Worm (Caenorhabditis elegans) whole organism, young adult: Measurements from ENCODE around the gene F56C3.10.
A peak's percentile ranks its signal among the peaks of the same experiment; 100 is the strongest.

Experiments used
- B0035.1 ChIP-seq: sonication (generic microtip); optimal IDR thresholded peaks from 2 replicates; lab custom pipeline; 2016; ENCODE audit warnings: missing genetic modification characterization, mild to moderate bottlenecking, missing compliant biosample characterization, missing genotype, missing genetic modification reagents
- B0336.3 ChIP-seq: fragments of 200-800 bp; sonication (Bioruptor generic); IDR thresholded peaks from 2 replicates; pipeline ENCODE4 v1.3.6; 2022; ENCODE audit warnings: missing genetic modification characterization, missing compliant biosample characterization
- C06A6.2 ChIP-seq: fragments of 200-800 bp; sonication (Bioruptor generic); conservative IDR thresholded peaks from 2 replicates; pipeline ENCODE4 v1.3.6; 2022; ENCODE audit warnings: missing genetic modification characterization, missing compliant biosample characterization
- F37B4.10 ChIP-seq: fragments of 200-800 bp; sonication (Bioruptor generic); IDR thresholded peaks from 2 replicates; pipeline ENCODE4 v1.3.6; 2022; ENCODE audit warnings: missing genetic modification characterization, missing compliant biosample characterization
- F39B2.1 ChIP-seq: fragments of 200-800 bp; sonication (Bioruptor generic); IDR thresholded peaks from 2 replicates; pipeline ENCODE4 v1.3.6; 2022; ENCODE audit warnings: missing genetic modification reagents, missing genetic modification characterization, missing compliant biosample characterization
- K11D2.4 ChIP-seq: fragments of 200-800 bp; sonication (Bioruptor generic); IDR thresholded peaks from 2 replicates; pipeline ENCODE4 v1.3.6; 2022; ENCODE audit warnings: missing genetic modification reagents, missing genetic modification characterization, missing compliant biosample characterization
- T07F8.4 ChIP-seq: sonication (generic microtip); optimal IDR thresholded peaks from 2 replicates; lab custom pipeline; 2016; ENCODE audit warnings: mild to moderate bottlenecking, missing genetic modification characterization, moderate library complexity, missing compliant biosample characterization
- Y56A3A.18 ChIP-seq: fragments of 200-800 bp; sonication (Bioruptor generic); IDR thresholded peaks from 2 replicates; pipeline ENCODE4 v1.3.6; 2022; ENCODE audit warnings: missing genetic modification reagents, missing genetic modification characterization, missing compliant biosample characterization
- Y95B8A.8 ChIP-seq: fragments of 200-800 bp; sonication (Bioruptor generic); IDR thresholded peaks from 2 replicates; pipeline ENCODE4 v1.3.6; 2022; ENCODE audit warnings: missing genetic modification reagents, missing genetic modification characterization, missing compliant biosample characterization
- atf-7 ChIP-seq: sonication (generic microtip); optimal IDR thresholded peaks from 2 replicates; lab custom pipeline; 2017; ENCODE audit warnings: mild to moderate bottlenecking, missing genetic modification characterization, missing compliant biosample characterization
- bed-2 ChIP-seq: fragments of 200-800 bp; sonication (Bioruptor generic); IDR thresholded peaks from 2 replicates; pipeline ENCODE4 v1.3.6; 2022; ENCODE audit warnings: missing genetic modification reagents, missing genetic modification characterization, missing compliant biosample characterization
- cebp-1 ChIP-seq, 2 experiments: fragments of 200-800 bp in 1 of 2; sonication (Bioruptor generic) in 1 of 2; sonication (generic microtip) in 1 of 2; IDR thresholded peaks in 1 of 2; optimal IDR thresholded peaks in 1 of 2; 2 replicates each; pipeline versions ENCODE4 v1.3.6 to Lab custom; 2017 to 2022; ENCODE audit warnings: missing compliant biosample characterization in 2 of 2, missing genetic modification characterization in 2 of 2, mild to moderate bottlenecking in 1 of 2, missing genetic modification reagents in 1 of 2, moderate library complexity in 1 of 2
- ceh-100 ChIP-seq: fragments of 200-800 bp; sonication (Bioruptor generic); IDR thresholded peaks from 2 replicates; pipeline ENCODE4 v1.3.6; 2022; ENCODE audit warnings: missing genetic modification reagents, missing genetic modification characterization, missing compliant biosample characterization
- ceh-58 ChIP-seq: fragments of 200-800 bp; sonication (Bioruptor generic); IDR thresholded peaks from 2 replicates; pipeline ENCODE4 v1.3.6; 2022; ENCODE audit warnings: missing genetic modification characterization, missing compliant biosample characterization
- die-1 ChIP-seq: sonication (generic microtip); optimal IDR thresholded peaks from 2 replicates; lab custom pipeline; 2016; ENCODE audit warnings: missing genotype, mild to moderate bottlenecking, missing genetic modification characterization, missing compliant biosample characterization
- dox-1 ChIP-seq: fragments of 200-800 bp; sonication (Bioruptor generic); IDR thresholded peaks from 2 replicates; pipeline ENCODE4 v1.3.6; 2022; ENCODE audit warnings: missing genetic modification reagents, missing genetic modification characterization, missing compliant biosample characterization
- egl-44 ChIP-seq: fragments of 200-800 bp; sonication (Bioruptor generic); IDR thresholded peaks from 2 replicates; pipeline ENCODE4 v1.3.6; 2022; ENCODE audit warnings: missing genetic modification reagents, missing genetic modification characterization, missing compliant biosample characterization
- fkh-3 ChIP-seq: sonication (generic microtip); optimal IDR thresholded peaks from 2 replicates; lab custom pipeline; 2016; ENCODE audit warnings: mild to moderate bottlenecking, missing genetic modification characterization, missing compliant biosample characterization
- hlh-12 ChIP-seq: sonication (generic microtip); optimal IDR thresholded peaks from 2 replicates; lab custom pipeline; 2016; ENCODE audit warnings: missing genetic modification characterization, missing compliant biosample characterization
- hlh-26 ChIP-seq: fragments of 200-800 bp; sonication (Bioruptor generic); conservative IDR thresholded peaks from 2 replicates; pipeline ENCODE4 v1.3.6; 2022; ENCODE audit warnings: missing genetic modification reagents, missing genetic modification characterization, missing compliant biosample characterization
- hmg-1.2 ChIP-seq: fragments of 200-800 bp; sonication (Bioruptor generic); IDR thresholded peaks from 2 replicates; pipeline ENCODE4 v1.3.6; 2022; ENCODE audit warnings: missing genetic modification reagents, missing genetic modification characterization, missing compliant biosample characterization
- hmg-20 ChIP-seq: fragments of 200-800 bp; sonication (Bioruptor generic); IDR thresholded peaks from 2 replicates; pipeline ENCODE4 v1.3.6; 2022; ENCODE audit warnings: missing genetic modification reagents, missing genetic modification characterization, missing compliant biosample characterization
- lin-35 ChIP-seq, 3 experiments: fragments of 150-350 bp in 2 of 3; sonication (generic microtip) in 1 of 3; optimal IDR thresholded peaks; 2 replicates each; lab custom pipeline; 2014 to 2018; ENCODE audit warnings: missing biosample characterization in 3 of 3, missing genetic modification characterization in 3 of 3, missing genetic modification reagents in 3 of 3
- mcd-1 ChIP-seq: fragments of 200-800 bp; sonication (Bioruptor generic); IDR thresholded peaks from 2 replicates; pipeline ENCODE4 v1.3.6; 2022; ENCODE audit warnings: missing genetic modification reagents, missing genetic modification characterization, missing compliant biosample characterization
- mel-28 ChIP-seq: sonication (generic microtip); optimal IDR thresholded peaks from 2 replicates; lab custom pipeline; 2016; ENCODE audit warnings: borderline replicate concordance, mild to moderate bottlenecking, missing genetic modification characterization, missing compliant biosample characterization
- nfyb-1 ChIP-seq: fragments of 200-800 bp; sonication (Bioruptor generic); IDR thresholded peaks from 2 replicates; pipeline ENCODE4 v1.3.6; 2022; ENCODE audit warnings: missing genetic modification reagents, missing genetic modification characterization, missing compliant biosample characterization
- nhr-179 ChIP-seq: sonication (generic microtip); optimal IDR thresholded peaks from 2 replicates; lab custom pipeline; 2016; ENCODE audit warnings: mild to moderate bottlenecking, missing genetic modification characterization, missing compliant biosample characterization
- nhr-80 ChIP-seq: sonication (generic microtip); optimal IDR thresholded peaks from 2 replicates; lab custom pipeline; 2016; ENCODE audit warnings: missing genetic modification characterization, missing compliant biosample characterization
- nhr-90 ChIP-seq: sonication (generic microtip); optimal IDR thresholded peaks from 2 replicates; lab custom pipeline; 2016; ENCODE audit warnings: missing genotype, mild to moderate bottlenecking, missing genetic modification characterization, missing compliant biosample characterization
- pha-4 ChIP-seq: fragments of 150-350 bp; sonication (generic microtip); optimal IDR thresholded peaks from 2 replicates; lab custom pipeline; 2014; ENCODE audit warnings: missing biosample characterization, missing genetic modification reagents, missing genetic modification characterization
- rcor-1 ChIP-seq: fragments of 200-800 bp; sonication (Bioruptor generic); IDR thresholded peaks from 2 replicates; pipeline ENCODE4 v1.3.6; 2022; ENCODE audit warnings: missing genetic modification reagents, missing genetic modification characterization, missing compliant biosample characterization
- rpc-1 ChIP-seq, 2 experiments: fragments of 150-350 bp in 1 of 2; sonication (generic microtip) in 1 of 2; optimal IDR thresholded peaks; 2 replicates each; lab custom pipeline; 2014 to 2018; ENCODE audit warnings: missing biosample characterization in 1 of 2, missing genetic modification characterization in 1 of 2, missing genetic modification reagents in 1 of 2, missing genotype in 1 of 2
- sdz-38 ChIP-seq: sonication (generic microtip); optimal IDR thresholded peaks from 2 replicates; lab custom pipeline; 2016; ENCODE audit warnings: missing genotype, missing genetic modification characterization, missing compliant biosample characterization
- snpc-3.4 ChIP-seq: sonication (generic microtip); optimal IDR thresholded peaks from 2 replicates; lab custom pipeline; 2017; ENCODE audit warnings: missing genetic modification characterization, mild to moderate bottlenecking, missing compliant biosample characterization, antibody characterized with exemption, moderate library complexity, missing genotype, missing genetic modification reagents
- snpc-4 ChIP-seq, 5 experiments: fragments of 150-350 bp in 1 of 5; sonication (generic microtip) in 4 of 5; optimal IDR thresholded peaks; 2 replicates each; lab custom pipeline; 2014 to 2018; ENCODE audit warnings: missing genetic modification characterization in 5 of 5, missing biosample characterization in 3 of 5, antibody characterized with exemption in 2 of 5, mild to moderate bottlenecking in 2 of 5, missing compliant biosample characterization in 2 of 5, missing genotype in 2 of 5, moderate library complexity in 2 of 5, missing genetic modification reagents in 1 of 5
- somi-1 ChIP-seq: fragments of 200-800 bp; sonication (Bioruptor generic); optimal IDR thresholded peaks from 2 replicates; lab custom pipeline; 2018; ENCODE audit warnings: mild to moderate bottlenecking, missing genetic modification characterization, missing compliant biosample characterization
- ztf-22 ChIP-seq: fragments of 200-800 bp; sonication (Bioruptor generic); optimal IDR thresholded peaks from 2 replicates; lab custom pipeline; 2018; ENCODE audit warnings: mild to moderate bottlenecking, missing genetic modification characterization, moderate library complexity, missing compliant biosample characterization
- ztf-3 ChIP-seq: fragments of 200-800 bp; sonication (Bioruptor generic); optimal IDR thresholded peaks from 2 replicates; lab custom pipeline; 2018; ENCODE audit warnings: mild to moderate bottlenecking, missing genetic modification characterization, missing compliant biosample characterization

The F56C3.10 gene

DNA sequence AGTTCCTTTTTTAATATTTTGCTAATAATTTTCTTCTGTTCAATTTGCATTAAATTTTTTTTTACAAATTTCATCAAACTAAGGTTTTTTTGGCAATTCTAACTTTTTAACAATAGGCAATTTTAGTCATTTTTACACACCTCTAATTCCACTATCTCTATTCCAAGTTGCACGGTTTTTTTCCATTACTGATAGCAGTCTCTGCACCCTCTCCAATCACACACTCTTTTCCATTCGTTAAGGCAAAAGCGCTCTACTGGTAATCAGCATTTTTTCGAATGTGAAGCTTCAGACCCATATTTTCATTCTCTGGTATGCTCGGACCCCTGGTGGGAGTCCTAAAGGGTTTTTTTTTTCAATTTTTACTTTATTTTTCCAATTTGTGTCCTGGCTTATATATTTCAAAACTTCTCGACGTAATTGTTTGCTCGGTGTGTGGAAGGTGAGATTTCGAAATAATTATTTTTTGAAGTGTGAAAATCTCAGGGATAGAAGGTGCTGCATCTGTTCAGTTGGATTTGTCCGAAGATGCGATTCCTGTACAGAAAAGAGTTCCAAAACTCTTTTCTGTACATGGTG is 35.4 kb upstream of the F56C3.10 start, which contains the start of the genes F19G12.4 and F19G12.8:
Gene F19G12.4 (plus strand): TSS at position 529 of the 579 bp plus-strand sequence.
Gene F19G12.8 (plus strand): TSS at position 545 of the 579 bp plus-strand sequence.
- TF ChIP-seq pha-4: no peak
- no peak for TF ChIP-seq rcor-1 (GFP tag; lab: Robert Waterston, UW)
- TF ChIP-seq B0035.1: no peak
- TF ChIP-seq bed-2 (GFP tag; lab: Robert Waterston, UW): no peak
- no peak for TF ChIP-seq ceh-58 (GFP tag; lab: Robert Waterston, UW)
- TF ChIP-seq egl-44 (GFP tag; lab: Robert Waterston, UW): no peak
- TF ChIP-seq rpc-1 (optimal IDR thresholded peaks at IDR 0.05; lab: Kevin White, UChicago): no peak
- TF ChIP-seq rpc-1 (tag; optimal IDR thresholded peaks at IDR 0.05; lab: Kevin White, UChicago): no peak
- TF ChIP-seq ceh-100 (GFP tag; lab: Robert Waterston, UW): no peak
- no peak for TF ChIP-seq cebp-1 (GFP tag; IDR thresholded peaks at IDR 0.05; lab: Robert Waterston, UW)
- no peak for TF ChIP-seq cebp-1 (tag; optimal IDR thresholded peaks at IDR 0.05; lab: Kevin White, UChicago)
- no peak for TF ChIP-seq mel-28 (tag; lab: Kevin White, UChicago)
- no peak for TF ChIP-seq hmg-1.2 (GFP tag; lab: Robert Waterston, UW)
- no peak for TF ChIP-seq die-1 (tag; lab: Kevin White, UChicago)
- TF ChIP-seq dox-1 (GFP tag; lab: Robert Waterston, UW): 0 out of 2 replicates have a peak, but pooled peaks have one; percentile 28
- no peak for TF ChIP-seq B0336.3 (GFP tag; lab: Robert Waterston, UW)
- no peak for TF ChIP-seq F37B4.10 (GFP tag; lab: Robert Waterston, UW)
- TF ChIP-seq Y56A3A.18 (GFP tag; lab: Robert Waterston, UW): no peak
- 0 out of 2 replicates have a peak, but pooled peaks have one; percentile 29 for TF ChIP-seq mcd-1 (GFP tag; lab: Robert Waterston, UW)
- no peak for TF ChIP-seq hmg-20
- no peak for TF ChIP-seq atf-7 (tag; lab: Kevin White, UChicago)
- peak; percentile 37 for TF ChIP-seq nhr-80 (tag; lab: Kevin White, UChicago)
- TF ChIP-seq F39B2.1: no peak

DNA sequence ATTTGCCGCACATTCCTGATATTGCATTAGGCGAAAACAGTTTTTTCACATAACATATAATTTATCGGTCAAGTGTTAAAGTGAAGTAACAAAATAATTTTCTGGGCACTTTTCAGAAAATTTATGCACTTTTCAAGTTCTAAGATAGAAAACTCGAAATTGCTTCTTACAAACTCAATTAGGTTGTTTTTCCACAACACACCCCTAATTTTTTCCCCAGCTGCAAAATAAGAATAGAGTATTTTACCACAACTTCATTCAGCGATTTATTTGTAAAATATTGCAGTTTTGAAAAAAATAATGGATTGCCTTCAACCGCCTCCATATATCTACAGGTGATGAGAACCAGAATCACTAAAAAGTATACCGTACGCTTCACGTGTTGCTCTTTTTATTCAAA is 31.4 kb upstream of the F56C3.10 start, which contains the start of gene srh-19:
Gene srh-19 (plus strand): TSS at position 301 of the 400 bp plus-strand sequence.
- TF ChIP-seq ztf-3: no peak
- no peak for TF ChIP-seq somi-1
- TF ChIP-seq fkh-3: no peak
- TF ChIP-seq lin-35 (GFP tag; optimal IDR thresholded peaks at IDR 0.05; lab: Kevin White, UChicago): no peak
- TF ChIP-seq snpc-4 (GFP tag; optimal IDR thresholded peaks at IDR 0.05; lab: Kevin White, UChicago): no peak
- TF ChIP-seq snpc-4 (tag; optimal IDR thresholded peaks at IDR 0.05; lab: Kevin White, UChicago): no peak
- TF ChIP-seq hlh-26 (GFP tag; lab: Robert Waterston, UW): no peak
- TF ChIP-seq Y95B8A.8 (GFP tag; lab: Robert Waterston, UW): no peak
- TF ChIP-seq atf-7 (tag; lab: Kevin White, UChicago): no peak
- no peak for TF ChIP-seq C06A6.2 (GFP tag; lab: Robert Waterston, UW)
- no peak for TF ChIP-seq hlh-12 (tag; lab: Kevin White, UChicago)
- TF ChIP-seq, all 124 proteins: peak for 0

DNA sequence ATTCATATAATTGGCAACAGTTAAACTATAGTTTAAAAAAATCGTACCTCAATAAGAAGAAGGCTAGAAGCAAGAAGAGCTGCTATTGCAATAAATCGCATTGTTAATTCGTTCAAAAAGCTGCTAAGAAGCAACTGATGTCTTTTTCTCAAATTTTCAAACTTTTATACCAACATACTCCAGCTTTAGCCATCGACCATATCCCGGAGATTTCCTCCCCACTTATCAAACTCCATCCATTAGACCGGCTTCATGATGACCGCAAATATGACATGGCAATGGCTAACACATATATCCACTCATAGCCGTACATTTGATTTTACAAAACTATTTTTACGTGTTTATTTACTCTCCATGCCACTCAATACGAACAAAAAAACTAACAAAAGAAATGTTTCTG is 29.1 kb upstream of the F56C3.10 start, which contains the start of gene abu-2:
Gene abu-2 (minus strand): TSS at position 101 of the 400 bp plus-strand sequence.
- no peak for TF ChIP-seq hmg-1.2 (GFP tag; lab: Robert Waterston, UW)
- TF ChIP-seq T07F8.4: no peak
- no peak for TF ChIP-seq sdz-38 (tag; lab: Kevin White, UChicago)
- no peak for TF ChIP-seq nhr-179 (tag; lab: Kevin White, UChicago)
- TF ChIP-seq K11D2.4 (GFP tag; lab: Robert Waterston, UW): no peak
- no peak for TF ChIP-seq nhr-90 (tag; lab: Kevin White, UChicago)
- TF ChIP-seq B0035.1: no peak
- no peak for TF ChIP-seq cebp-1 (GFP tag; IDR thresholded peaks at IDR 0.05; lab: Robert Waterston, UW)
- TF ChIP-seq cebp-1 (tag; optimal IDR thresholded peaks at IDR 0.05; lab: Kevin White, UChicago): no peak
- no peak for TF ChIP-seq nfyb-1
- no peak for TF ChIP-seq ztf-22 (GFP tag; lab: Kevin White, UChicago)
- no peak for TF ChIP-seq snpc-3.4
